Fruit fly (Drosophila melanogaster): ENCODE data around the gene stai.

The stai gene

DNA sequence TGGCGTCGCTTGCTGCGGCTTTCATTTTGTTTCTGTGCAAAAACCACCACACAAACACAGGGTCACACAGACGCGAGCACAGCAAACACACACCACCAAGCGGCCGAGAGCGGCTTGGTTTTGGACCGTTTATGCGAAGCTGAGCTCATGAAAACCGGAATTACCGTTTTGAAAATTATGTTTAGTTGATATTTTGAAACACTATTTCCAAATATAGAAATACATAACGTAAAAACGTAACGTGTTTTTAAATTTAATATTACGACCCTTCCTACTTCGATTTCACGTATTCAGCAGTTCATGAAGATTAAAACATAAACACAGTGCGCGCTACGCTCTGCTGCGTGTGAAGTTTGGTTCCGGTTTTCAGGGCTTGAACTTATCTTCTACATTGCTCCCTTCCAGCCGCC lies 49.0 kb upstream of the stai start (continued):
- TF ChIP-seq onecut (GFP tag; IDR thresholded peaks at IDR 0.05), result peak; percentile 95
- TF ChIP-seq CG31388 (GFP tag; optimal IDR thresholded peaks at IDR 0.05), result peak; percentile 71
- peak; percentile 84; the same call in 2 of the 3 replicates for TF ChIP-seq CG3726 (GFP tag; IDR thresholded peaks at IDR 0.05)
- TF ChIP-seq HmgD (GFP tag; optimal IDR thresholded peaks at IDR 0.05), result peak; percentile 69
- peak; percentile 91 for TF ChIP-seq en (GFP tag; optimal IDR thresholded peaks at IDR 0.05)
- TF ChIP-seq CG12744 (GFP tag; optimal IDR thresholded peaks at IDR 0.05), result peak; percentile 93
- peak; percentile 95 for TF ChIP-seq CG2202 (tag; optimal IDR thresholded peaks at IDR 0.05)
- TF ChIP-seq NK7.1 (GFP tag; optimal IDR thresholded peaks at IDR 0.05), result peak; percentile 86
- peak; percentile 58 for TF ChIP-seq Neu2 (GFP tag; optimal IDR thresholded peaks at IDR 0.05; ENCODE audit: borderline replicate concordance)
- TF ChIP-seq CG31224 (GFP tag; IDR thresholded peaks at IDR 0.05), result peak; percentile 78
- TF ChIP-seq Doc3 (GFP tag; IDR thresholded peaks at IDR 0.05; ENCODE audit: partially characterized antibody), result no peak
- TF ChIP-seq TFAM (GFP tag; optimal IDR thresholded peaks at IDR 0.05), result peak; percentile 79
- TF ChIP-seq CG8089 (GFP tag; optimal IDR thresholded peaks at IDR 0.05), result peak; percentile 85
- peak; percentile 90 to 98 for TF ChIP-seq Hr51 (GFP tag; optimal IDR thresholded peaks at IDR 0.05)
- TF ChIP-seq Dll (GFP tag; IDR thresholded peaks at IDR 0.05; ENCODE audit: partially characterized antibody), result no peak
- no peak for TF ChIP-seq CG42726 (GFP tag; IDR thresholded peaks at IDR 0.05; ENCODE audit: partially characterized antibody)
- TF ChIP-seq Rfx (GFP tag; IDR thresholded peaks at IDR 0.05), result peak; percentile 97
- TF ChIP-seq caup (GFP tag; optimal IDR thresholded peaks at IDR 0.05; ENCODE audit: severe bottlenecking), result peak; percentile 97
- peak; percentile 86 for TF ChIP-seq MBD-R2 (GFP tag; IDR thresholded peaks at IDR 0.05)
- peak; percentile 92 for TF ChIP-seq CG10431 (GFP tag; optimal IDR thresholded peaks at IDR 0.05)
- TF ChIP-seq CG7357 (GFP tag; IDR thresholded peaks at IDR 0.05), result 0 out of 3 replicates have a peak, but pooled peaks have one; percentile 76
- TF ChIP-seq CG4707 (GFP tag; optimal IDR thresholded peaks at IDR 0.05), result peak; percentile 89
- peak; percentile 94 for TF ChIP-seq btn (GFP tag; optimal IDR thresholded peaks at IDR 0.05)
- TF ChIP-seq CG2129 (GFP tag; IDR thresholded peaks at IDR 0.05; ENCODE audit: partially characterized antibody), result no peak
- TF ChIP-seq scrt (GFP tag; optimal IDR thresholded peaks at IDR 0.05), result peak; percentile 96
- no peak for TF ChIP-seq knrl (GFP tag; IDR thresholded peaks at IDR 0.05; ENCODE audit: partially characterized antibody)
- peak; percentile 94 for TF ChIP-seq CG3847 (GFP tag; IDR thresholded peaks at IDR 0.05)
- TF ChIP-seq Chrac-16 (GFP tag; optimal IDR thresholded peaks at IDR 0.05), result peak; percentile 88
- peak; percentile 37; the same call in 1 of the 2 replicates for TF ChIP-seq danr (GFP tag; IDR thresholded peaks at IDR 0.05)
- TF ChIP-seq PHDP (tag; optimal IDR thresholded peaks at IDR 0.05), result peak; percentile 99
- peak; percentile 91 for TF ChIP-seq esg (GFP tag; conservative IDR thresholded peaks at IDR 0.05)
- TF ChIP-seq Hand (GFP tag; optimal IDR thresholded peaks at IDR 0.05), result peak; percentile 98
- peak; percentile 95 for TF ChIP-seq CG18476 (GFP tag; optimal IDR thresholded peaks at IDR 0.05)
- peak; percentile 12 for TF ChIP-seq CG8478 (optimal IDR thresholded peaks at IDR 0.05)
- TF ChIP-seq H15 (GFP tag; IDR thresholded peaks at IDR 0.05), result peak; percentile 81
- peak; percentile 89 for TF ChIP-seq CG15696 (tag; optimal IDR thresholded peaks at IDR 0.05)
- TF ChIP-seq aop (GFP tag; IDR thresholded peaks at IDR 0.05), result 0 out of 2 replicates have a peak, but pooled peaks have one; percentile 31
- TF ChIP-seq CG9215 (GFP tag; IDR thresholded peaks at IDR 0.05), result peak; percentile 50
- peak; percentile 98 for TF ChIP-seq gem (tag; optimal IDR thresholded peaks at IDR 0.05)
- TF ChIP-seq Dp (GFP tag; optimal IDR thresholded peaks at IDR 0.05), result no peak
- peak; percentile 97 for TF ChIP-seq tap (tag; optimal IDR thresholded peaks at IDR 0.05)
- peak; percentile 90 for TF ChIP-seq pum (GFP tag; optimal IDR thresholded peaks at IDR 0.05)
- TF ChIP-seq Bteb2 (GFP tag; optimal IDR thresholded peaks at IDR 0.05), result peak; percentile 94
- TF ChIP-seq gcm (GFP tag; optimal IDR thresholded peaks at IDR 0.05), result peak; percentile 97
- peak; percentile 50; the same call in 1 of the 2 replicates for TF ChIP-seq CG11085 (GFP tag; IDR thresholded peaks at IDR 0.05)
- peak; percentile 99 for TF ChIP-seq Fer1 (GFP tag; optimal IDR thresholded peaks at IDR 0.05)
- no peak for TF ChIP-seq Scr (GFP tag; IDR thresholded peaks at IDR 0.05; ENCODE audit: partially characterized antibody)
- peak; percentile 96 for TF ChIP-seq ara (GFP tag; IDR thresholded peaks at IDR 0.05)
- peak; percentile 85 for TF ChIP-seq CG4282 (GFP tag; optimal IDR thresholded peaks at IDR 0.05)
- peak; percentile 96 for TF ChIP-seq Ada2b (GFP tag; IDR thresholded peaks at IDR 0.05)

Data from whole organism, embryonic.